Worm (Caenorhabditis elegans): ENCODE data around the gene F38E1.3.

DNA sequence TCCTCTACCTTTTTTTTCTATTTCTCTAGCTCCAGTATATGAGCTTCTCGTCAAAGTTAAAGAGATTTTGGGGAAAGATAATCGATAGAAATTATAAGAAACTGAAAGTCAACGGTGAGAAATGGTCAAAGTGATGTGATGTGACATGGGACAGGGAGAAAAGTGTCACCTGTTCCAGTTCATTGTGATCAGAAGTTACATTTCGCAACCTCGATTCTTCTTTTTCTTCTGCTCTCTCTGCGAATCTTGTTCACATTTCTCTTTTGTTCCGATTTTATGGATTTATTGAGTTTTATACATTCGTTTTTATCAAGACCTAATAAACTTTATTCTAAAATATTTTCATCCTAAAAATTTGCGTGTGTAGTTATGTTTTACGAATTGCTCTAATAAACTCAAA, 40.3 kb upstream of the F38E1.3 start:
- no peak for TF ChIP-seq egl-27 (tag; optimal IDR thresholded peaks at IDR 0.05)
- no peak for TF ChIP-seq nhr-237 (tag; optimal IDR thresholded peaks at IDR 0.05)
- no peak for TF ChIP-seq mep-1 (tag; optimal IDR thresholded peaks at IDR 0.05)
- TF ChIP-seq mxl-3 (GFP tag; optimal IDR thresholded peaks at IDR 0.05): no peak
- TF ChIP-seq Y75B8A.6 (GFP tag; IDR thresholded peaks at IDR 0.05): no peak
- TF ChIP-seq nhr-76 (tag; optimal IDR thresholded peaks at IDR 0.05): no peak

Measured in whole organism, L4 larva.